Fruit fly (Drosophila melanogaster): ENCODE results near the gene CG14074.

Gene CG14074

DNA sequence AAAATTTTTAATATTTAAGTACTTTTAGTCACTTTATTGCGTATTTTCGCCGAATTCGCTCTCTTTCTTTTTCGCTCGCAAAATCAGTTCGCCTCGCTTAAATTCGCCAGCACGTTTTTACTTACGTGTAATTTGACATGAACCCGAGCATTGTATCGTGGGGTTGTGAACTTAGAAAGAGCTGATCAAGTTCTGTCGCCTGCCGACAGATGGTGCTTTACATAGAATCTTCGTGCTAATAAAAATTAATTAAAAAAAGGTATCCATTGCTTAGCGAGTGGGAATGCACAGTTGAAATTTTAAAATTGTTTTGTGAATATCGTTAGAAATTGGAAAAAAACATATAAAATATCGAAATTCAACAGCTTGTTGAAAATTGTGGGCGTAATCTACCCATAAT, 17.6 kb upstream of the CG14074 start (continued):
- TF ChIP-seq ATbp (GFP tag; optimal IDR thresholded peaks at IDR 0.05) (no peak), Hand (GFP tag; optimal IDR thresholded peaks at IDR 0.05) (no peak), Lhr (GFP tag; optimal IDR thresholded peaks at IDR 0.05) (peak; percentile 80), eve (GFP tag; optimal IDR thresholded peaks at IDR 0.05) (peak in 1 of 2 experiments; percentile 64), dysf (GFP tag; IDR thresholded peaks at IDR 0.05) (peak; percentile 67; the same call in 2 of the 3 replicates), Jarid2 (GFP tag; optimal IDR thresholded peaks at IDR 0.05) (peak; percentile 65), crol (GFP tag; IDR thresholded peaks at IDR 0.05) (no peak), CG13424 (tag; optimal IDR thresholded peaks at IDR 0.05) (peak; percentile 79), CG1792 (GFP tag; optimal IDR thresholded peaks at IDR 0.05) (peak; percentile 41), CG16779 (GFP tag; IDR thresholded peaks at IDR 0.05) (no peak), ato (GFP tag; IDR thresholded peaks at IDR 0.05; ENCODE audit: partially characterized antibody) (no peak), usp (GFP tag; optimal IDR thresholded peaks at IDR 0.05) (no peak), prd (optimal IDR thresholded peaks at IDR 0.05) (no peak), prd (GFP tag; IDR thresholded peaks at IDR 0.05) (no peak; the same call in 2 of the 3 replicates), CG12299 (tag; optimal IDR thresholded peaks at IDR 0.05) (no peak), Nf-YB (GFP tag; optimal IDR thresholded peaks at IDR 0.05) (peak; percentile 46), CG43689 (GFP tag; IDR thresholded peaks at IDR 0.05) (no peak), PHDP (tag; optimal IDR thresholded peaks at IDR 0.05) (peak; percentile 78), CG14050 (GFP tag; IDR thresholded peaks at IDR 0.05) (0 out of 3 replicates have a peak, but pooled peaks have one; percentile 42), CG4282 (GFP tag; optimal IDR thresholded peaks at IDR 0.05) (peak; percentile 48), CG4707 (GFP tag; optimal IDR thresholded peaks at IDR 0.05) (peak; percentile 66), fd102C (GFP tag; optimal IDR thresholded peaks at IDR 0.05) (peak; percentile 63), unc-4 (GFP tag; IDR thresholded peaks at IDR 0.05; ENCODE audit: partially characterized antibody) (no peak), dati (GFP tag; IDR thresholded peaks at IDR 0.05) (no peak), Optix (GFP tag; IDR thresholded peaks at IDR 0.05) (no peak), luna (GFP tag; optimal IDR thresholded peaks at IDR 0.05) (peak; percentile 12), C15 (GFP tag; IDR thresholded peaks at IDR 0.05) (no peak), Gsc (GFP tag; IDR thresholded peaks at IDR 0.05) (no peak), CG9876 (GFP tag; optimal IDR thresholded peaks at IDR 0.05) (peak; percentile 55), Dip2 (GFP tag; IDR thresholded peaks at IDR 0.05) (no peak), lov (optimal IDR thresholded peaks at IDR 0.05) (no peak), lov (GFP tag; IDR thresholded peaks at IDR 0.05) (no peak; the same call in 2 of the 3 replicates), wek (GFP tag; optimal IDR thresholded peaks at IDR 0.05) (no peak), Mrtf (GFP tag; IDR thresholded peaks at IDR 0.05) (no peak), B-H2 (GFP tag; optimal IDR thresholded peaks at IDR 0.05) (peak; percentile 62), gfzf (GFP tag; optimal IDR thresholded peaks at IDR 0.05) (peak; percentile 7), rib (GFP tag; IDR thresholded peaks at IDR 0.05) (peak; percentile 28; the same call in 1 of the 2 replicates), pum (GFP tag; optimal IDR thresholded peaks at IDR 0.05) (peak; percentile 73), gcm2 (GFP tag; optimal IDR thresholded peaks at IDR 0.05) (peak; percentile 21), Camta (GFP tag; optimal IDR thresholded peaks at IDR 0.05) (peak; percentile 40), MBD-R2 (GFP tag; IDR thresholded peaks at IDR 0.05) (no peak), Neu2 (GFP tag; optimal IDR thresholded peaks at IDR 0.05; ENCODE audit: borderline replicate concordance) (no peak), slou (GFP tag; optimal IDR thresholded peaks at IDR 0.05) (peak; percentile 34), CG3065 (GFP tag; optimal IDR thresholded peaks at IDR 0.05) (peak; percentile 32), al (GFP tag; IDR thresholded peaks at IDR 0.05) (no peak), vnd (GFP tag; IDR thresholded peaks at IDR 0.05; ENCODE audit: partially characterized antibody) (no peak), TFAM (GFP tag; optimal IDR thresholded peaks at IDR 0.05) (no peak), CG11085 (GFP tag; IDR thresholded peaks at IDR 0.05) (peak; percentile 52; the same call in 1 of the 2 replicates), CG13296 (GFP tag; optimal IDR thresholded peaks at IDR 0.05) (peak; percentile 67), Ada2b (GFP tag; IDR thresholded peaks at IDR 0.05) (peak; percentile 14; the same call in 1 of the 2 replicates), nerfin-1 (tag; optimal IDR thresholded peaks at IDR 0.05) (peak; percentile 62), CG1529 (GFP tag; optimal IDR thresholded peaks at IDR 0.05) (peak; percentile 63)
